Fruit fly (Drosophila melanogaster) whole organism, embryonic: Measurements from ENCODE around the gene stas.

ENCODE experiments used
- Abd-B ChIP-seq: fragments of 200-800 bp; sonication (Bioruptor generic); optimal IDR thresholded peaks from 2 replicates; lab custom pipeline; 2018; ENCODE audit warnings: missing biosample characterization, mild to moderate bottlenecking, missing genetic modification characterization, moderate library complexity
- Bgb ChIP-seq: fragments of 200-800 bp; sonication (Bioruptor generic); IDR thresholded peaks from 2 replicates; pipeline ENCODE4 v1.3.6; 2022; ENCODE audit warnings: missing biosample characterization, missing genetic modification characterization; ENCODE audit not compliant: partially characterized antibody
- CG10267 ChIP-seq: fragments of 200-800 bp; sonication (Bioruptor generic); optimal IDR thresholded peaks from 2 replicates; lab custom pipeline; 2018; ENCODE audit warnings: missing biosample characterization, mild to moderate bottlenecking, missing genetic modification characterization, moderate library complexity
- CG11695 ChIP-seq: fragments of 200-800 bp; sonication (Bioruptor generic); IDR thresholded peaks from 3 replicates; pipeline ENCODE4 v1.3.6; 2022; ENCODE audit warnings: missing biosample characterization, missing genetic modification characterization
- CG12236 ChIP-seq: fragments of 200-800 bp; sonication (Bioruptor generic); optimal IDR thresholded peaks from 2 replicates; lab custom pipeline; 2016; ENCODE audit warnings: missing biosample characterization, missing genetic modification characterization
- CG1233 ChIP-seq: fragments of 200-800 bp; sonication (Bioruptor generic); optimal IDR thresholded peaks from 4 replicates; lab custom pipeline; 2018; ENCODE audit warnings: missing biosample characterization, mild to moderate bottlenecking, missing genetic modification characterization
- CG13624 ChIP-seq: fragments of 200-800 bp; sonication (Bioruptor generic); optimal IDR thresholded peaks from 2 replicates; lab custom pipeline; 2016; ENCODE audit warnings: missing biosample characterization, missing genetic modification characterization
- CG16813 ChIP-seq: fragments of 200-800 bp; sonication (Bioruptor generic); IDR thresholded peaks from 3 replicates; pipeline ENCODE4 v1.3.6; 2022; ENCODE audit warnings: missing biosample characterization, missing genetic modification characterization; ENCODE audit not compliant: partially characterized antibody
- CG18011 ChIP-seq: fragments of 200-800 bp; sonication (Bioruptor generic); optimal IDR thresholded peaks from 2 replicates; lab custom pipeline; 2017; ENCODE audit warnings: missing biosample characterization, missing genetic modification characterization, mild to moderate bottlenecking, moderate library complexity, missing genotype
- CG2129 ChIP-seq: fragments of 200-800 bp; sonication (Bioruptor generic); IDR thresholded peaks from 2 replicates; pipeline ENCODE4 v1.3.6; 2022; ENCODE audit warnings: missing biosample characterization, missing genetic modification characterization; ENCODE audit not compliant: partially characterized antibody
- CG31441 ChIP-seq: fragments of 200-800 bp; sonication (Bioruptor generic); IDR thresholded peaks from 2 replicates; pipeline ENCODE4 v1.3.6; 2022; ENCODE audit warnings: missing biosample characterization, missing genetic modification characterization
- CG4328 ChIP-seq: fragments of 200-800 bp; sonication (Bioruptor generic); optimal IDR thresholded peaks from 3 replicates; lab custom pipeline; 2017; ENCODE audit warnings: missing biosample characterization, missing genetic modification reagents, missing genetic modification characterization
- CG5180 ChIP-seq: fragments of 200-800 bp; sonication (Bioruptor generic); optimal IDR thresholded peaks from 3 replicates; lab custom pipeline; 2017; ENCODE audit warnings: missing biosample characterization, missing genetic modification characterization, mild to moderate bottlenecking, moderate library complexity, missing genetic modification reagents
- CG6654 ChIP-seq: fragments of 200-800 bp; sonication (Bioruptor generic); optimal IDR thresholded peaks from 2 replicates; lab custom pipeline; 2017; ENCODE audit warnings: missing biosample characterization, mild to moderate bottlenecking, missing genetic modification characterization
- CG6854 ChIP-seq: fragments of 200-800 bp; sonication (Bioruptor generic); optimal IDR thresholded peaks from 3 replicates; lab custom pipeline; 2017; ENCODE audit warnings: missing biosample characterization, mild to moderate bottlenecking, missing genetic modification characterization
- CG7745 ChIP-seq: fragments of 200-800 bp; sonication (Bioruptor generic); optimal IDR thresholded peaks from 2 replicates; lab custom pipeline; 2018; ENCODE audit warnings: missing biosample characterization, mild to moderate bottlenecking, missing genetic modification characterization, moderate library complexity
- CG7987 ChIP-seq: fragments of 200-800 bp; sonication (Bioruptor generic); optimal IDR thresholded peaks from 2 replicates; lab custom pipeline; 2018; ENCODE audit warnings: missing biosample characterization, mild to moderate bottlenecking, missing genetic modification characterization, moderate library complexity
- CG8765 ChIP-seq: fragments of 200-800 bp; sonication (Bioruptor generic); IDR thresholded peaks from 2 replicates; pipeline ENCODE4 v1.3.6; 2022; ENCODE audit warnings: missing biosample characterization, missing genetic modification characterization
- CG9215 ChIP-seq: fragments of 200-800 bp; sonication (Bioruptor generic); IDR thresholded peaks from 2 replicates; pipeline ENCODE4 v1.3.6; 2022; ENCODE audit warnings: missing biosample characterization, missing genetic modification characterization
- CG9932 ChIP-seq: fragments of 200-800 bp; sonication (Bioruptor generic); IDR thresholded peaks from 2 replicates; pipeline ENCODE4 v1.3.6; 2022; ENCODE audit warnings: missing biosample characterization, missing genetic modification characterization
- Camta ChIP-seq: fragments of 200-800 bp; sonication (Bioruptor generic); optimal IDR thresholded peaks from 2 replicates; lab custom pipeline; 2016; ENCODE audit warnings: missing biosample characterization, missing genetic modification characterization
- Doc2 ChIP-seq: fragments of 200-800 bp; sonication (Bioruptor generic); IDR thresholded peaks from 2 replicates; pipeline ENCODE4 v1.3.6; 2022; ENCODE audit warnings: missing biosample characterization, missing genetic modification characterization
- ERR ChIP-seq: fragments of 200-800 bp; sonication (Bioruptor generic); optimal IDR thresholded peaks from 2 replicates; lab custom pipeline; 2016; ENCODE audit warnings: missing biosample characterization, missing genetic modification characterization
- Ets65A ChIP-seq: fragments of 200-800 bp; sonication (Bioruptor generic); peaks from one replicate; lab custom pipeline; 2016; ENCODE audit warnings: missing biosample characterization, missing genetic modification characterization
- Hmx ChIP-seq: fragments of 200-800 bp; sonication (Bioruptor generic); optimal IDR thresholded peaks from 2 replicates; lab custom pipeline; 2016; ENCODE audit warnings: missing biosample characterization, missing genetic modification characterization
- Lhr ChIP-seq: fragments of 200-800 bp; sonication (Bioruptor generic); optimal IDR thresholded peaks from 3 replicates; lab custom pipeline; 2017; ENCODE audit warnings: mild to moderate bottlenecking, missing biosample characterization, missing genetic modification reagents, missing genetic modification characterization
- NC2α ChIP-seq: fragments of 200-800 bp; sonication (Bioruptor generic); optimal IDR thresholded peaks from 2 replicates; lab custom pipeline; 2016; ENCODE audit warnings: missing biosample characterization, missing genetic modification characterization
- Ptx1 ChIP-seq: fragments of 200-800 bp; sonication (Bioruptor generic); IDR thresholded peaks from 2 replicates; pipeline ENCODE4 v1.3.6; 2022; ENCODE audit warnings: missing biosample characterization, missing genetic modification characterization
- Stat92E ChIP-seq, 3 experiments: fragments of >200 bp in 2 of 3; fragments of 200-800 bp in 1 of 3; sonication (Bioruptor generic) in 1 of 3; optimal IDR thresholded peaks; 2 replicates each; lab custom pipeline; 2017 to 2019; ENCODE audit warnings: missing biosample characterization in 3 of 3, missing genetic modification characterization in 3 of 3, mild to moderate bottlenecking in 1 of 3, moderate library complexity in 1 of 3
- Usf ChIP-seq: fragments of 200-800 bp; sonication (Bioruptor generic); optimal IDR thresholded peaks from 2 replicates; lab custom pipeline; 2017; ENCODE audit warnings: missing genotype, missing biosample characterization, missing genetic modification characterization
- Vsx1 ChIP-seq: fragments of 200-800 bp; sonication (Bioruptor generic); optimal IDR thresholded peaks from 2 replicates; lab custom pipeline; 2017; ENCODE audit warnings: missing biosample characterization, mild to moderate bottlenecking, missing genetic modification characterization, missing genetic modification reagents
- bbx ChIP-seq: fragments of 200-800 bp; sonication (Bioruptor generic); IDR thresholded peaks from 2 replicates; pipeline ENCODE4 v1.3.6; 2022; ENCODE audit warnings: missing biosample characterization, missing genetic modification characterization; ENCODE audit not compliant: partially characterized antibody
- crc ChIP-seq: fragments of 200-800 bp; sonication (Bioruptor generic); optimal IDR thresholded peaks from 2 replicates; lab custom pipeline; 2016; ENCODE audit warnings: missing biosample characterization, missing genetic modification characterization
- croc ChIP-seq: fragments of 200-800 bp; sonication (Bioruptor generic); conservative IDR thresholded peaks from 3 replicates; pipeline ENCODE4 v1.3.6; 2022; ENCODE audit warnings: missing biosample characterization, missing genetic modification characterization
- dm ChIP-seq: fragments of 200-800 bp; sonication (Bioruptor generic); optimal IDR thresholded peaks from 3 replicates; lab custom pipeline; 2016; ENCODE audit warnings: missing biosample characterization, missing genetic modification characterization
- hkb ChIP-seq, 2 experiments: fragments of 200-800 bp in 1 of 2; fragments of >200 bp in 1 of 2; sonication (Bioruptor generic) in 1 of 2; IDR thresholded peaks in 1 of 2; optimal IDR thresholded peaks in 1 of 2; 2 replicates each; pipeline versions ENCODE4 v1.3.6 to Lab custom; 2017 to 2022; ENCODE audit warnings: missing biosample characterization in 1 of 2, missing genetic modification characterization in 1 of 2
- lmd ChIP-seq: fragments of 200-800 bp; sonication (Bioruptor generic); IDR thresholded peaks from 2 replicates; pipeline ENCODE4 v1.3.6; 2022; ENCODE audit warnings: missing biosample characterization, missing genetic modification characterization
- mld ChIP-seq: fragments of 200-800 bp; sonication (Bioruptor generic); IDR thresholded peaks from 3 replicates; pipeline ENCODE4 v1.3.6; 2022; ENCODE audit warnings: missing biosample characterization, missing genetic modification characterization; ENCODE audit not compliant: partially characterized antibody
- nerfin-2 ChIP-seq: fragments of 200-800 bp; sonication (Bioruptor generic); IDR thresholded peaks from 2 replicates; pipeline ENCODE4 v1.3.6; 2022; ENCODE audit warnings: missing biosample characterization, missing genetic modification characterization; ENCODE audit not compliant: partially characterized antibody
- prd ChIP-seq, 3 experiments: fragments of >200 bp in 2 of 3; fragments of 200-800 bp in 1 of 3; sonication (Bioruptor generic) in 1 of 3; optimal IDR thresholded peaks in 2 of 3; IDR thresholded peaks in 1 of 3; 2 replicates in 2 of 3; 3 replicates in 1 of 3; pipeline versions ENCODE4 v1.3.6 to Lab custom; 2017 to 2022; ENCODE audit warnings: missing biosample characterization in 1 of 3, missing genetic modification characterization in 1 of 3
- pum ChIP-seq: fragments of 200-800 bp; sonication (Bioruptor generic); optimal IDR thresholded peaks from 2 replicates; lab custom pipeline; 2016; ENCODE audit warnings: missing biosample characterization, missing genetic modification characterization
- so ChIP-seq: fragments of 200-800 bp; sonication (Bioruptor generic); IDR thresholded peaks from 3 replicates; pipeline ENCODE4 v1.3.6; 2022; ENCODE audit warnings: missing biosample characterization, missing genetic modification characterization
- tna ChIP-seq: fragments of 200-800 bp; sonication (Bioruptor generic); IDR thresholded peaks from 2 replicates; pipeline ENCODE4 v1.3.6; 2022; ENCODE audit warnings: missing biosample characterization, missing genetic modification characterization; ENCODE audit not compliant: partially characterized antibody
- ttk ChIP-seq: fragments of 200-800 bp; sonication (Bioruptor generic); IDR thresholded peaks from 2 replicates; pipeline ENCODE4 v2.1.2; 2022; ENCODE audit warnings: missing biosample characterization, missing genetic modification characterization
- vnd ChIP-seq: fragments of 200-800 bp; sonication (Bioruptor generic); IDR thresholded peaks from 3 replicates; pipeline ENCODE4 v1.3.6; 2022; ENCODE audit warnings: missing biosample characterization, missing genetic modification characterization; ENCODE audit not compliant: partially characterized antibody

The stas gene

dm6 chrX:17624223-17624982 lies 3.3 kb downstream of the stas start (continued):
- no peak for TF ChIP-seq CG16813
- no peak for TF ChIP-seq CG1233 (GFP tag; lab: Kevin White, UChicago)
- no peak for TF ChIP-seq ERR (GFP tag; lab: Kevin White, UChicago)
- TF ChIP-seq Lhr = no peak
- no peak for TF ChIP-seq croc (GFP tag; lab: Robert Waterston, UW)
- TF ChIP-seq Bgb (GFP tag; lab: Robert Waterston, UW) = no peak
- TF ChIP-seq, all 482 proteins: peak for 9

dm6 chrX:17622187-17622586 lies 5.5 kb downstream of the stas start:
- TF ChIP-seq so (GFP tag; lab: Robert Waterston, UW) (no peak), CG7987 (no peak), Doc2 (GFP tag; lab: Robert Waterston, UW) (no peak), CG8765 (GFP tag; lab: Robert Waterston, UW) (no peak), croc (GFP tag; lab: Robert Waterston, UW) (no peak), CG5180 (no peak), CG18011 (GFP tag; lab: Kevin White, UChicago) (no peak), CG6654 (GFP tag; lab: Kevin White, UChicago) (no peak), Ptx1 (GFP tag; lab: Robert Waterston, UW) (no peak), CG2129 (GFP tag; lab: Robert Waterston, UW) (no peak), dm (GFP tag; lab: Kevin White, UChicago) (no peak), CG9932 (no peak), CG6854 (GFP tag; lab: Kevin White, UChicago) (no peak), bbx (GFP tag; lab: Robert Waterston, UW) (0 out of 2 replicates have a peak, but pooled peaks have one; percentile 14), CG10267 (tag; lab: Kevin White, UChicago) (no peak), CG31441 (GFP tag; lab: Robert Waterston, UW) (no peak), Stat92E (GFP tag; optimal IDR thresholded peaks at IDR 0.05; lab: Kevin White, UChicago) (no peak), prd (optimal IDR thresholded peaks at IDR 0.05; lab: Kevin White, UChicago) (no peak), prd (GFP tag; IDR thresholded peaks at IDR 0.05; lab: Robert Waterston, UW) (no peak), Camta (no peak), lmd (no peak), CG4328 (no peak), Usf (GFP tag; lab: Kevin White, UChicago) (no peak), ttk (no peak), CG13624 (no peak), mld (GFP tag; lab: Robert Waterston, UW) (no peak), CG7745 (no peak), crc (GFP tag; lab: Kevin White, UChicago) (no peak), CG11695 (no peak), tna (peak; percentile 29; the same call in 1 of the 2 replicates), Hmx (no peak), CG9215 (GFP tag; lab: Robert Waterston, UW) (no peak), CG12236 (no peak), Abd-B (GFP tag; lab: Kevin White, UChicago) (no peak), pum (GFP tag; lab: Kevin White, UChicago) (no peak), hkb (optimal IDR thresholded peaks at IDR 0.05; lab: Kevin White, UChicago) (no peak), hkb (GFP tag; IDR thresholded peaks at IDR 0.05; lab: Robert Waterston, UW) (no peak), Ets65A (GFP tag; lab: Kevin White, UChicago) (no peak), NC2α (GFP tag; lab: Kevin White, UChicago) (no peak), Bgb (GFP tag; lab: Robert Waterston, UW) (0 out of 2 replicates have a peak, but pooled peaks have one; percentile 7), Vsx1 (GFP tag; lab: Kevin White, UChicago) (no peak), nerfin-2 (GFP tag; lab: Robert Waterston, UW) (peak; percentile 48; the same call in 1 of the 2 replicates), vnd (GFP tag; lab: Robert Waterston, UW) (0 out of 3 replicates have a peak, but pooled peaks have one; percentile 22)
